Fruit fly (Drosophila melanogaster) whole organism, embryonic: ENCODE data around the gene CG8142.

ENCODE experiments used
- Aef1 ChIP-seq: fragments of 200-800 bp; sonication (Bioruptor generic); IDR thresholded peaks from 3 replicates; pipeline ENCODE4 v1.3.6; 2022; ENCODE audit warnings: missing biosample characterization, missing genetic modification characterization
- CG12744 ChIP-seq: fragments of 200-800 bp; sonication (Bioruptor generic); optimal IDR thresholded peaks from 2 replicates; lab custom pipeline; 2016; ENCODE audit warnings: missing biosample characterization, missing genetic modification characterization
- CG14965 ChIP-seq: fragments of 200-800 bp; sonication (Bioruptor generic); optimal IDR thresholded peaks from 2 replicates; lab custom pipeline; 2016; ENCODE audit warnings: missing biosample characterization, missing genetic modification characterization, borderline replicate concordance
- CG15073 ChIP-seq: fragments of 200-800 bp; sonication (Bioruptor generic); optimal IDR thresholded peaks from 2 replicates; lab custom pipeline; 2016; ENCODE audit warnings: missing biosample characterization, missing genetic modification characterization
- CG15269 ChIP-seq: fragments of 200-800 bp; sonication (Bioruptor generic); optimal IDR thresholded peaks from 2 replicates; lab custom pipeline; 2018; ENCODE audit warnings: missing biosample characterization, mild to moderate bottlenecking, missing genetic modification characterization, moderate library complexity
- CG1602 ChIP-seq: fragments of 200-800 bp; sonication (Bioruptor generic); optimal IDR thresholded peaks from 3 replicates; lab custom pipeline; 2016; ENCODE audit warnings: missing biosample characterization, missing genetic modification characterization
- CG17328 ChIP-seq: fragments of 200-800 bp; sonication (Bioruptor generic); IDR thresholded peaks from 2 replicates; pipeline ENCODE4 v1.3.6; 2022; ENCODE audit warnings: missing biosample characterization, missing genetic modification characterization
- CG17912 ChIP-seq: fragments of 200-800 bp; sonication (Bioruptor generic); optimal IDR thresholded peaks from 2 replicates; lab custom pipeline; 2018; ENCODE audit warnings: missing biosample characterization, mild to moderate bottlenecking, missing genetic modification characterization
- CG30403 ChIP-seq: fragments of 200-800 bp; sonication (Bioruptor generic); optimal IDR thresholded peaks from 3 replicates; lab custom pipeline; 2016; ENCODE audit warnings: missing biosample characterization, missing genetic modification characterization
- CG6813 ChIP-seq: fragments of 200-800 bp; sonication (Bioruptor generic); optimal IDR thresholded peaks from 2 replicates; lab custom pipeline; 2017; ENCODE audit warnings: missing biosample characterization, missing genetic modification characterization, mild to moderate bottlenecking, moderate library complexity, missing genetic modification reagents
- CG8290 ChIP-seq, 3 experiments: fragments of 200-800 bp; sonication (Bioruptor generic); optimal IDR thresholded peaks; 2 replicates each; lab custom pipeline; 2016 to 2019; ENCODE audit warnings: missing biosample characterization in 3 of 3, missing genetic modification characterization in 3 of 3, mild to moderate bottlenecking in 2 of 3, moderate library complexity in 1 of 3
- Camta ChIP-seq: fragments of 200-800 bp; sonication (Bioruptor generic); optimal IDR thresholded peaks from 2 replicates; lab custom pipeline; 2016; ENCODE audit warnings: missing biosample characterization, missing genetic modification characterization
- CoRest ChIP-seq: fragments of 200-800 bp; sonication (Bioruptor generic); optimal IDR thresholded peaks from 3 replicates; lab custom pipeline; 2018; ENCODE audit warnings: missing biosample characterization, mild to moderate bottlenecking, missing genetic modification characterization, moderate library complexity
- HLH54F ChIP-seq: fragments of 200-800 bp; sonication (Bioruptor generic); optimal IDR thresholded peaks from 3 replicates; lab custom pipeline; 2016; ENCODE audit warnings: missing biosample characterization, missing genetic modification characterization
- Hr51 ChIP-seq, 2 experiments: fragments of 200-800 bp; sonication (Bioruptor generic); optimal IDR thresholded peaks; 2 replicates in 1 of 2; 3 replicates in 1 of 2; lab custom pipeline; 2016 to 2018; ENCODE audit warnings: missing biosample characterization in 2 of 2, missing genetic modification characterization in 2 of 2, mild to moderate bottlenecking in 1 of 2, moderate library complexity in 1 of 2
- Meics ChIP-seq: fragments of 200-800 bp; sonication (Bioruptor generic); optimal IDR thresholded peaks from 2 replicates; lab custom pipeline; 2017; ENCODE audit warnings: missing biosample characterization, mild to moderate bottlenecking, missing genetic modification characterization
- ac ChIP-seq: fragments of 200-800 bp; sonication (Bioruptor generic); optimal IDR thresholded peaks from 3 replicates; lab custom pipeline; 2017; ENCODE audit warnings: missing biosample characterization, mild to moderate bottlenecking, missing genetic modification characterization
- ap ChIP-seq: fragments of 200-800 bp; sonication (Bioruptor generic); IDR thresholded peaks from 2 replicates; pipeline ENCODE4 v1.3.6; 2022; ENCODE audit warnings: missing biosample characterization, missing genetic modification characterization
- dati ChIP-seq: fragments of 200-800 bp; sonication (Bioruptor generic); IDR thresholded peaks from 2 replicates; pipeline ENCODE4 v1.3.6; 2022; ENCODE audit warnings: missing biosample characterization, missing genetic modification characterization
- dimm ChIP-seq: fragments of 200-800 bp; sonication (Bioruptor generic); IDR thresholded peaks from 2 replicates; pipeline ENCODE4 v1.3.6; 2022; ENCODE audit warnings: missing biosample characterization, missing genetic modification characterization
- dysf ChIP-seq: fragments of 200-800 bp; sonication (Bioruptor generic); IDR thresholded peaks from 3 replicates; pipeline ENCODE4 v1.3.6; 2022; ENCODE audit warnings: missing biosample characterization, missing genetic modification characterization
- en ChIP-seq: fragments of 200-800 bp; sonication (Bioruptor generic); optimal IDR thresholded peaks from 2 replicates; lab custom pipeline; 2016; ENCODE audit warnings: missing biosample characterization, missing genetic modification characterization
- eyg ChIP-seq: fragments of 200-800 bp; sonication (Bioruptor generic); optimal IDR thresholded peaks from 3 replicates; lab custom pipeline; 2016; ENCODE audit warnings: missing biosample characterization, missing genetic modification characterization
- grn ChIP-seq: fragments of 200-800 bp; sonication (Bioruptor generic); optimal IDR thresholded peaks from 3 replicates; lab custom pipeline; 2017; ENCODE audit warnings: missing biosample characterization, missing genetic modification characterization
- gsb-n ChIP-seq: fragments of 200-800 bp; sonication (Bioruptor generic); optimal IDR thresholded peaks from 3 replicates; lab custom pipeline; 2018; ENCODE audit warnings: missing biosample characterization, mild to moderate bottlenecking, missing genetic modification characterization
- kah ChIP-seq: fragments of 200-800 bp; sonication (Bioruptor generic); optimal IDR thresholded peaks from 2 replicates; lab custom pipeline; 2018; ENCODE audit warnings: missing biosample characterization, mild to moderate bottlenecking, missing genetic modification characterization
- lbe ChIP-seq: fragments of 200-800 bp; sonication (Bioruptor generic); optimal IDR thresholded peaks from 2 replicates; lab custom pipeline; 2016; ENCODE audit warnings: missing biosample characterization, mild to moderate bottlenecking, missing genetic modification characterization
- pita ChIP-seq: fragments of 200-800 bp; sonication (Bioruptor generic); optimal IDR thresholded peaks from 2 replicates; lab custom pipeline; 2017; ENCODE audit warnings: missing biosample characterization, mild to moderate bottlenecking, missing genetic modification characterization
- tgo ChIP-seq: fragments of 200-800 bp; sonication (Bioruptor generic); IDR thresholded peaks from 3 replicates; pipeline ENCODE4 v1.3.6; 2022; ENCODE audit warnings: missing biosample characterization, missing genetic modification characterization
- vfl ChIP-seq: fragments of 200-800 bp; sonication (Bioruptor generic); optimal IDR thresholded peaks from 2 replicates; lab custom pipeline; 2016; ENCODE audit warnings: missing biosample characterization, missing genetic modification characterization
- vvl ChIP-seq: fragments of 200-800 bp; sonication (Bioruptor generic); IDR thresholded peaks from 2 replicates; pipeline ENCODE4 v1.3.6; 2022; ENCODE audit warnings: missing biosample characterization, missing genetic modification characterization
- yki ChIP-seq: fragments of >200 bp; optimal IDR thresholded peaks from 3 replicates; lab custom pipeline; 2018

The CG8142 gene

DNA sequence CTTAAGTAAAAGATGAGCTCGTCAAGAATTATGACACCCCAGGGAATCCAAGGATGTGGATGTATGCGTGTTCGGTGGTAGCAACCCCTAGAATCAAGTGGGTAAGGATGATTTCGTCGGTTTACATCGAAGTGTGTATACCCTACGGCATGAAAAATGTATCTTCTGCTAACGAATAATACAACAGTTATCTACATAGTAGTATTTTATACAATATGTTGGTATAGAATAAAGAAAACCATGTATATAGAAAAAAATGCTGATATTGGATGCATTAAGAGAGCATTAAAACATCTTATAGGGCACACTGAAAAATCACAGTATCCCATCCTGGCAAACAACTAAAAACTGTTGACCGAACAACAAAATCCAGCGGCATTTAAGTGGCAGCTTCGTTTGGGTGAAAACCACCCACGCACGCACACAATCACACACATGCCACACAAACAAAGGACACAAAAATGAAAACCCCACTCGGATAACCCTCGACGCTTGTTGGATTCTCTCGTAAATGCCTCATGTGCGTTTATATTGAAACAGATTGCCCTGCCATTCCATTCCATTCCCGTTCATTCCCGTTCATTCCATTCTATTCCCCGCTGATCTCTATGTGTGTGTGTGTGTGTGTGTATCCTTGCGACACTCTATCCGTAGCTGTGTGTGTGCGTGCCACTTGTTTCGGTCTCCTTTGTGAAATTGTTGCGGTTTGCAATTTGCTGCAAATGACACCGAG lies 45.3 kb downstream of the CG8142 start (continued):
- peak; percentile 8 for TF ChIP-seq CG1602
- no peak for TF ChIP-seq en (GFP tag; lab: Kevin White, UChicago)
- TF ChIP-seq CG30403, result peak; percentile 16
- peak in 1 of 2 experiments; percentile 39 for TF ChIP-seq Hr51 (GFP tag; optimal IDR thresholded peaks at IDR 0.05; lab: Kevin White, UChicago)
- TF ChIP-seq CG14965 (GFP tag; lab: Kevin White, UChicago), result no peak
- no peak for TF ChIP-seq kah
- no peak for TF ChIP-seq CG17912 (GFP tag; lab: Kevin White, UChicago)
- peak; percentile 19 for TF ChIP-seq gsb-n (tag; lab: Kevin White, UChicago)
- TF ChIP-seq dimm (GFP tag; lab: Robert Waterston, UW), result no peak
- TF ChIP-seq dati (GFP tag; lab: Robert Waterston, UW), result no peak
- peak; percentile 49; the same call in 1 of the 2 replicates for TF ChIP-seq CG17328
- peak; percentile 11 for TF ChIP-seq Meics (GFP tag; lab: Kevin White, UChicago)
- TF ChIP-seq grn (GFP tag; lab: Kevin White, UChicago), result no peak
- TF ChIP-seq vvl (GFP tag; lab: Robert Waterston, UW), result peak; percentile 62
- peak; percentile 48; the same call in 2 of the 3 replicates for TF ChIP-seq dysf (GFP tag; lab: Robert Waterston, UW)
- TF ChIP-seq CG15269 (tag; lab: Kevin White, UChicago), result peak; percentile 20
- no peak for TF ChIP-seq Camta (GFP tag; lab: Kevin White, UChicago)
- TF ChIP-seq vfl, result no peak
- no peak for TF ChIP-seq CG12744
- no peak for TF ChIP-seq CG15073 (GFP tag; lab: Kevin White, UChicago)
- no peak for TF ChIP-seq HLH54F (GFP tag; lab: Kevin White, UChicago)
- no peak for TF ChIP-seq Aef1 (GFP tag; lab: Robert Waterston, UW)
- TF ChIP-seq ac (GFP tag; lab: Kevin White, UChicago), result no peak
- no peak for TF ChIP-seq lbe (GFP tag; lab: Kevin White, UChicago)
- peak; percentile 22; the same call in 1 of the 3 replicates for TF ChIP-seq tgo (GFP tag; lab: Robert Waterston, UW)
- TF ChIP-seq eyg (GFP tag; lab: Kevin White, UChicago), result no peak
- TF ChIP-seq yki (lab: Kevin White, UChicago), result no peak
- no peak for TF ChIP-seq ap (GFP tag; lab: Robert Waterston, UW)
- TF ChIP-seq pita (GFP tag; lab: Kevin White, UChicago), result no peak
- no peak for TF ChIP-seq CG6813
- TF ChIP-seq CoRest (tag; lab: Kevin White, UChicago), result peak; percentile 49
- no peak for TF ChIP-seq CG8290 (GFP tag; optimal IDR thresholded peaks at IDR 0.05; lab: Kevin White, UChicago)
- TF ChIP-seq CG8290 (tag; optimal IDR thresholded peaks at IDR 0.05; lab: Kevin White, UChicago), result no peak
